Fruit fly (Drosophila melanogaster) whole organism, embryonic: ENCODE results near the gene eIF3d1.

ENCODE experiments used
- Aef1 ChIP-seq: fragments of 200-800 bp; sonication (Bioruptor generic); IDR thresholded peaks from 3 replicates; pipeline ENCODE4 v1.3.6; 2022; ENCODE audit warnings: missing biosample characterization, missing genetic modification characterization
- Atf-2 ChIP-seq: fragments of 200-800 bp; sonication (Bioruptor generic); optimal IDR thresholded peaks from 2 replicates; lab custom pipeline; 2016; ENCODE audit warnings: missing biosample characterization, missing genetic modification characterization
- Bdp1 ChIP-seq: fragments of 200-800 bp; sonication (Bioruptor generic); optimal IDR thresholded peaks from 3 replicates; lab custom pipeline; 2016; ENCODE audit warnings: missing biosample characterization, missing genetic modification characterization
- CG10565 ChIP-seq: fragments of 200-800 bp; sonication (Bioruptor generic); optimal IDR thresholded peaks from 3 replicates; lab custom pipeline; 2016; ENCODE audit warnings: missing biosample characterization, mild to moderate bottlenecking, missing genetic modification characterization
- CG11504 ChIP-seq: fragments of 200-800 bp; sonication (Bioruptor generic); optimal IDR thresholded peaks from 3 replicates; lab custom pipeline; 2019; ENCODE audit warnings: missing biosample characterization, mild to moderate bottlenecking, missing genetic modification characterization, moderate library complexity
- CG14050 ChIP-seq: fragments of 200-800 bp; sonication (Bioruptor generic); IDR thresholded peaks from 3 replicates; pipeline ENCODE4 v1.3.6; 2022; ENCODE audit warnings: missing biosample characterization, missing genetic modification characterization
- CG15269 ChIP-seq: fragments of 200-800 bp; sonication (Bioruptor generic); optimal IDR thresholded peaks from 2 replicates; lab custom pipeline; 2018; ENCODE audit warnings: missing biosample characterization, mild to moderate bottlenecking, missing genetic modification characterization, moderate library complexity
- CG16863 ChIP-seq: fragments of 200-800 bp; sonication (Bioruptor generic); optimal IDR thresholded peaks from 3 replicates; lab custom pipeline; 2016; ENCODE audit warnings: missing biosample characterization, missing genetic modification characterization
- CG17328 ChIP-seq: fragments of 200-800 bp; sonication (Bioruptor generic); IDR thresholded peaks from 2 replicates; pipeline ENCODE4 v1.3.6; 2022; ENCODE audit warnings: missing biosample characterization, missing genetic modification characterization
- CG18011 ChIP-seq: fragments of 200-800 bp; sonication (Bioruptor generic); optimal IDR thresholded peaks from 2 replicates; lab custom pipeline; 2017; ENCODE audit warnings: missing biosample characterization, missing genetic modification characterization, mild to moderate bottlenecking, moderate library complexity, missing genotype
- CG2116 ChIP-seq: fragments of 200-800 bp; sonication (Bioruptor generic); optimal IDR thresholded peaks from 3 replicates; lab custom pipeline; 2018; ENCODE audit warnings: missing biosample characterization, mild to moderate bottlenecking, missing genetic modification characterization
- CG30431 ChIP-seq: fragments of 200-800 bp; sonication (Bioruptor generic); optimal IDR thresholded peaks from 2 replicates; lab custom pipeline; 2017; ENCODE audit warnings: missing biosample characterization, missing genetic modification characterization
- CG31388 ChIP-seq: fragments of 200-800 bp; sonication (Bioruptor generic); optimal IDR thresholded peaks from 2 replicates; lab custom pipeline; 2016; ENCODE audit warnings: missing biosample characterization, missing genetic modification characterization
- CG3838 ChIP-seq: fragments of 200-800 bp; sonication (Bioruptor generic); optimal IDR thresholded peaks from 3 replicates; lab custom pipeline; 2016; ENCODE audit warnings: missing biosample characterization, missing genetic modification characterization
- CG3995 ChIP-seq: fragments of 200-800 bp; sonication (Bioruptor generic); optimal IDR thresholded peaks from 3 replicates; lab custom pipeline; 2016; ENCODE audit warnings: missing biosample characterization, missing genetic modification characterization
- CG4820 ChIP-seq: fragments of 200-800 bp; sonication (Bioruptor generic); optimal IDR thresholded peaks from 3 replicates; lab custom pipeline; 2016; ENCODE audit warnings: missing biosample characterization, missing genetic modification characterization
- CG6683 ChIP-seq: fragments of 200-800 bp; sonication (Bioruptor generic); optimal IDR thresholded peaks from 2 replicates; lab custom pipeline; 2017; ENCODE audit warnings: missing biosample characterization, mild to moderate bottlenecking, missing genetic modification characterization, missing genetic modification reagents
- CG7372 ChIP-seq: fragments of 200-800 bp; sonication (Bioruptor generic); IDR thresholded peaks from 2 replicates; pipeline ENCODE4 v1.3.6; 2022; ENCODE audit warnings: missing biosample characterization, missing genetic modification characterization
- CG7745 ChIP-seq: fragments of 200-800 bp; sonication (Bioruptor generic); optimal IDR thresholded peaks from 2 replicates; lab custom pipeline; 2018; ENCODE audit warnings: missing biosample characterization, mild to moderate bottlenecking, missing genetic modification characterization, moderate library complexity
- CG7928 ChIP-seq: fragments of 200-800 bp; sonication (Bioruptor generic); optimal IDR thresholded peaks from 2 replicates; lab custom pipeline; 2017; ENCODE audit warnings: missing biosample characterization, mild to moderate bottlenecking, missing genetic modification characterization
- CG8281 ChIP-seq: fragments of 200-800 bp; sonication (Bioruptor generic); optimal IDR thresholded peaks from 2 replicates; lab custom pipeline; 2018; ENCODE audit warnings: missing biosample characterization, mild to moderate bottlenecking, missing genetic modification characterization, moderate library complexity
- CG8388 ChIP-seq: fragments of 200-800 bp; sonication (Bioruptor generic); optimal IDR thresholded peaks from 2 replicates; lab custom pipeline; 2019; ENCODE audit warnings: missing biosample characterization, mild to moderate bottlenecking, missing genetic modification characterization, moderate library complexity
- CrebB ChIP-seq: fragments of 200-800 bp; sonication (Bioruptor generic); optimal IDR thresholded peaks from 3 replicates; lab custom pipeline; 2018; ENCODE audit warnings: missing biosample characterization, mild to moderate bottlenecking, missing genetic modification characterization
- Dip3 ChIP-seq: fragments of 200-800 bp; sonication (Bioruptor generic); optimal IDR thresholded peaks from 3 replicates; lab custom pipeline; 2016; ENCODE audit warnings: missing biosample characterization, missing genetic modification characterization
- HLH54F ChIP-seq: fragments of 200-800 bp; sonication (Bioruptor generic); optimal IDR thresholded peaks from 3 replicates; lab custom pipeline; 2016; ENCODE audit warnings: missing biosample characterization, missing genetic modification characterization
- Hmx ChIP-seq: fragments of 200-800 bp; sonication (Bioruptor generic); optimal IDR thresholded peaks from 2 replicates; lab custom pipeline; 2016; ENCODE audit warnings: missing biosample characterization, missing genetic modification characterization
- Lpt ChIP-seq: fragments of >200 bp; optimal IDR thresholded peaks from 2 replicates; lab custom pipeline; 2018; ENCODE audit warnings: missing biosample characterization, missing genetic modification characterization
- MTF-1 ChIP-seq: fragments of 200-800 bp; sonication (Bioruptor generic); optimal IDR thresholded peaks from 2 replicates; lab custom pipeline; 2018; ENCODE audit warnings: missing biosample characterization, mild to moderate bottlenecking, missing genetic modification characterization, borderline replicate concordance
- Nf-YA ChIP-seq: fragments of 200-800 bp; sonication (Bioruptor generic); IDR thresholded peaks from 2 replicates; pipeline ENCODE4 v1.3.6; 2022; ENCODE audit warnings: missing biosample characterization, missing genetic modification characterization
- bcd ChIP-seq: fragments of 200-800 bp; sonication (Bioruptor generic); optimal IDR thresholded peaks from 2 replicates; lab custom pipeline; 2017; ENCODE audit warnings: missing biosample characterization, mild to moderate bottlenecking, missing genetic modification characterization
- bowl ChIP-seq: fragments of 200-800 bp; sonication (Bioruptor generic); IDR thresholded peaks from 2 replicates; pipeline ENCODE4 v1.3.6; 2022; ENCODE audit warnings: missing biosample characterization, missing genetic modification characterization
- bsh ChIP-seq, 2 experiments: fragments of 200-800 bp; sonication (Bioruptor generic); optimal IDR thresholded peaks; 2 replicates each; lab custom pipeline; 2017 to 2018; ENCODE audit warnings: mild to moderate bottlenecking in 2 of 2, missing biosample characterization in 2 of 2, missing genetic modification characterization in 2 of 2, moderate library complexity in 1 of 2
- btn ChIP-seq: fragments of 200-800 bp; sonication (Bioruptor generic); optimal IDR thresholded peaks from 2 replicates; lab custom pipeline; 2016; ENCODE audit warnings: missing biosample characterization, missing genetic modification characterization
- cad ChIP-seq: fragments of >200 bp; optimal IDR thresholded peaks from 2 replicates; lab custom pipeline; 2017; ENCODE audit warnings: missing biosample characterization, missing genetic modification characterization
- crc ChIP-seq: fragments of 200-800 bp; sonication (Bioruptor generic); optimal IDR thresholded peaks from 2 replicates; lab custom pipeline; 2016; ENCODE audit warnings: missing biosample characterization, missing genetic modification characterization
- emc ChIP-seq: fragments of 200-800 bp; sonication (Bioruptor generic); optimal IDR thresholded peaks from 2 replicates; lab custom pipeline; 2016; ENCODE audit warnings: missing biosample characterization, missing genetic modification characterization
- fd3F ChIP-seq: fragments of 200-800 bp; sonication (Bioruptor generic); optimal IDR thresholded peaks from 2 replicates; lab custom pipeline; 2018; ENCODE audit warnings: missing biosample characterization, mild to moderate bottlenecking, missing genetic modification characterization, moderate library complexity
- gem ChIP-seq: fragments of 200-800 bp; sonication (Bioruptor generic); optimal IDR thresholded peaks from 2 replicates; lab custom pipeline; 2019; ENCODE audit warnings: missing biosample characterization, mild to moderate bottlenecking, missing genetic modification characterization, moderate library complexity
- her ChIP-seq: fragments of 200-800 bp; sonication (Bioruptor generic); optimal IDR thresholded peaks from 2 replicates; lab custom pipeline; 2016; ENCODE audit warnings: missing biosample characterization, missing genetic modification characterization
- ken ChIP-seq: fragments of 200-800 bp; sonication (Bioruptor generic); IDR thresholded peaks from 3 replicates; pipeline ENCODE4 v1.3.6; 2022; ENCODE audit warnings: missing biosample characterization, missing genetic modification characterization
- kni ChIP-seq: fragments of 200-800 bp; sonication (Bioruptor generic); optimal IDR thresholded peaks from 3 replicates; lab custom pipeline; 2017; ENCODE audit warnings: mild to moderate bottlenecking, missing biosample characterization, missing genetic modification reagents, missing genetic modification characterization
- prd ChIP-seq, 3 experiments: fragments of >200 bp in 2 of 3; fragments of 200-800 bp in 1 of 3; sonication (Bioruptor generic) in 1 of 3; optimal IDR thresholded peaks in 2 of 3; IDR thresholded peaks in 1 of 3; 2 replicates in 2 of 3; 3 replicates in 1 of 3; pipeline versions ENCODE4 v1.3.6 to Lab custom; 2017 to 2022; ENCODE audit warnings: missing biosample characterization in 1 of 3, missing genetic modification characterization in 1 of 3
- psq ChIP-seq: fragments of 200-800 bp; sonication (Bioruptor generic); optimal IDR thresholded peaks from 2 replicates; lab custom pipeline; 2017; ENCODE audit warnings: missing biosample characterization, missing genetic modification characterization
- ranshi ChIP-seq: fragments of 200-800 bp; sonication (Bioruptor generic); IDR thresholded peaks from 2 replicates; pipeline ENCODE4 v1.3.6; 2022; ENCODE audit warnings: missing biosample characterization, missing genetic modification characterization
- run ChIP-seq: fragments of 200-800 bp; sonication (Bioruptor generic); optimal IDR thresholded peaks from 3 replicates; lab custom pipeline; 2018; ENCODE audit warnings: missing biosample characterization, mild to moderate bottlenecking, missing genetic modification characterization
- sens-2 ChIP-seq: fragments of 200-800 bp; sonication (Bioruptor generic); IDR thresholded peaks from 2 replicates; pipeline ENCODE4 v1.3.6; 2022; ENCODE audit warnings: missing biosample characterization, missing genetic modification characterization
- sob ChIP-seq: fragments of 200-800 bp; sonication (Bioruptor generic); IDR thresholded peaks from 2 replicates; pipeline ENCODE4 v1.3.6; 2022; ENCODE audit warnings: missing biosample characterization, missing genetic modification characterization
- tna ChIP-seq: fragments of 200-800 bp; sonication (Bioruptor generic); IDR thresholded peaks from 2 replicates; pipeline ENCODE4 v1.3.6; 2022; ENCODE audit warnings: missing biosample characterization, missing genetic modification characterization; ENCODE audit not compliant: partially characterized antibody
- twi ChIP-seq: fragments of 200-800 bp; optimal IDR thresholded peaks from 2 replicates; lab custom pipeline; 2019; ENCODE audit warnings: missing biosample characterization, mild to moderate bottlenecking, missing genetic modification characterization, moderate library complexity

The eIF3d1 gene

DNA sequence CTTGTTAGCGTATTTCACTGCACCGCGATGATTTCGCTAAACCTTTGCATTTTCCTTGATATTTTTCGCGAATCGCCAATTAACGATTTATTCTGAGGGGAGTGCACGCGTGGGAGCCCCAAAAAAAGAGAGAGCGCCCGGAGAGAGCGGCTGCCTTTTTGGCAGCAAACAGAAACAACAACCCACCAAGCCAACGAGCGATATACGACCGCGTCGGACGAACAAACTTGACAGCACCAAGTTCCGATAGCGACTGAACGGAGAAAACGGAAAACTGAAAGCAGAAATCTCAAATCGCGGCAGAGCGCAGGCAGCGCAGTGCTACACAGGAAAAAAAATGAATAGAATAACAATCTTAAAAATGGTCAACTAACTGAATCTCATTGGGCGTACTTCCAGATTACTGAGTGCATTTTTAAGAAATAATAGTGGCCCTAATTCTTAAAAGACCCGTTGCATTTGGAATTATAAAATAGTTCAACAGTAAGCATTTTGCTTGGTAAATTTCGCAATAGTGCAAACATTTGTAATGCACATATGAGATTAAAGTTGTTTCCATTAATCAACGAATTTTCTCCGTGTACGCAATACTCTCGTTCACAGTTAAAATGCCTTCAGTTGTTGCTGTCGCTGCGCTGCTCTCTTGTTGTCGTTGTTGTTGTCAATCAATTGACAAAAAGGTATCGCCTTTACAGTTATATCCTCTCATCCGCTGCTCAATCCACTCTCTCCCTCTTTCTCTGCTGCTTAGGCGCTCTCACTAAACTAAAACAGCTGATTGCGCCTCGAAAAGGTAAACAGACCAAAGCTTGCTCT lies 10.2 kb upstream of the eIF3d1 start, which contains the start of gene CG31145 (continued):
- TF ChIP-seq CG30431 (GFP tag; lab: Kevin White, UChicago) (peak; percentile 99), CG15269 (peak; percentile 100), CG11504 (tag; lab: Kevin White, UChicago) (peak; percentile 99), prd (optimal IDR thresholded peaks at IDR 0.05; lab: Kevin White, UChicago) (no peak), prd (GFP tag; IDR thresholded peaks at IDR 0.05; lab: Robert Waterston, UW) (peak; percentile 99), HLH54F (GFP tag; lab: Kevin White, UChicago) (peak; percentile 100), CG18011 (GFP tag; lab: Kevin White, UChicago) (peak; percentile 94), Hmx (peak; percentile 98), CG10565 (GFP tag; lab: Kevin White, UChicago) (peak; percentile 99), CG7745 (peak; percentile 37), psq (GFP tag; lab: Kevin White, UChicago) (peak; percentile 97), sob (GFP tag; lab: Robert Waterston, UW) (peak; percentile 99), ranshi (GFP tag; lab: Robert Waterston, UW) (peak; percentile 99), CG3838 (GFP tag; lab: Kevin White, UChicago) (peak; percentile 96), CG17328 (GFP tag; lab: Robert Waterston, UW) (peak; percentile 98), CG4820 (GFP tag; lab: Kevin White, UChicago) (peak; percentile 99), Dip3 (GFP tag; lab: Kevin White, UChicago) (peak; percentile 99), MTF-1 (GFP tag; lab: Kevin White, UChicago) (peak; percentile 93), btn (GFP tag; lab: Kevin White, UChicago) (peak; percentile 99), Nf-YA (GFP tag; lab: Robert Waterston, UW) (peak; percentile 98), CG8388 (GFP tag; lab: Kevin White, UChicago) (peak; percentile 99), Aef1 (peak; percentile 99), Lpt (GFP tag; lab: Kevin White, UChicago) (no peak), CG6683 (GFP tag; lab: Kevin White, UChicago) (peak; percentile 99), Bdp1 (GFP tag; lab: Kevin White, UChicago) (peak; percentile 96), twi (peak; percentile 98), sens-2 (GFP tag; lab: Robert Waterston, UW) (peak; percentile 95), CG7928 (GFP tag; lab: Kevin White, UChicago) (peak; percentile 86), CG7372 (GFP tag; lab: Robert Waterston, UW) (peak; percentile 99), Atf-2 (GFP tag; lab: Kevin White, UChicago) (peak; percentile 100), CG8281 (tag; lab: Kevin White, UChicago) (peak; percentile 95), gem (peak; percentile 100), crc (GFP tag; lab: Kevin White, UChicago) (peak; percentile 99), CG3995 (GFP tag; lab: Kevin White, UChicago) (peak; percentile 89), cad (GFP tag; lab: Kevin White, UChicago) (no peak), CrebB (tag; lab: Kevin White, UChicago) (peak; percentile 98), tna (peak; percentile 70; the same call in 1 of the 2 replicates), run (tag; lab: Kevin White, UChicago) (peak; percentile 99), CG16863 (GFP tag; lab: Kevin White, UChicago) (peak; percentile 99), bsh (GFP tag; optimal IDR thresholded peaks at IDR 0.05; lab: Kevin White, UChicago) (peak; percentile 99), fd3F (peak; percentile 99), emc (GFP tag; lab: Kevin White, UChicago) (peak; percentile 99), ken (GFP tag; lab: Robert Waterston, UW) (peak; percentile 99), kni (peak; percentile 92), CG31388 (GFP tag; lab: Kevin White, UChicago) (peak; percentile 98), bowl (GFP tag; lab: Robert Waterston, UW) (peak; percentile 95), CG2116 (GFP tag; lab: Kevin White, UChicago) (peak; percentile 93), bcd (peak; percentile 100), CG14050 (GFP tag; lab: Robert Waterston, UW) (peak; percentile 99), her (GFP tag; lab: Kevin White, UChicago) (peak; percentile 98)
